Fruit fly (Drosophila melanogaster) whole organism, wandering third instar larva: ENCODE results near the gene CG45002.

ENCODE experiments used
- Abd-B ChIP-seq: fragments of >200 bp; optimal IDR thresholded peaks from 2 replicates; lab custom pipeline; 2017; ENCODE audit warnings: missing biosample characterization, missing genetic modification characterization
- CG32264 ChIP-seq: fragments of 200-800 bp; sonication (Bioruptor generic); optimal IDR thresholded peaks from 2 replicates; lab custom pipeline; 2016; ENCODE audit warnings: missing biosample characterization, missing genetic modification characterization
- Dfd ChIP-seq: fragments of >200 bp; optimal IDR thresholded peaks from 2 replicates; lab custom pipeline; 2017; ENCODE audit warnings: missing biosample characterization, missing genetic modification characterization
- GATAd ChIP-seq: sonication (Bioruptor generic); optimal IDR thresholded peaks from 2 replicates; lab custom pipeline; 2016; ENCODE audit warnings: missing biosample characterization, missing genetic modification characterization
- Hr83 ChIP-seq: fragments of 200-300 bp; sonication (Bioruptor generic); optimal IDR thresholded peaks from 2 replicates; lab custom pipeline; 2016; ENCODE audit warnings: missing biosample characterization, mild to moderate bottlenecking, missing genetic modification characterization, moderate library complexity; ENCODE audit not compliant: poor library complexity, severe bottlenecking
- Jra ChIP-seq: sonication (Bioruptor generic); optimal IDR thresholded peaks from 2 replicates; lab custom pipeline; 2016; ENCODE audit warnings: missing biosample characterization, missing genetic modification characterization
- N ChIP-seq: fragments of >200 bp; optimal IDR thresholded peaks from 2 replicates; lab custom pipeline; 2018; ENCODE audit warnings: missing biosample characterization, missing external identifiers, missing genetic modification characterization
- brk ChIP-seq: fragments of 200-800 bp; sonication (Bioruptor generic); optimal IDR thresholded peaks from 2 replicates; lab custom pipeline; 2016; ENCODE audit warnings: missing biosample characterization, mild to moderate bottlenecking, missing genetic modification characterization
- fru ChIP-seq: fragments of 200-800 bp; sonication (Bioruptor generic); optimal IDR thresholded peaks from 3 replicates; lab custom pipeline; 2016; ENCODE audit warnings: missing biosample characterization, mild to moderate bottlenecking, missing genetic modification characterization
- psq ChIP-seq: fragments of 200-800 bp; sonication (Bioruptor generic); optimal IDR thresholded peaks from 3 replicates; lab custom pipeline; 2017; ENCODE audit warnings: missing biosample characterization, mild to moderate bottlenecking, missing genetic modification characterization, moderate library complexity
- sage ChIP-seq: fragments of 200-800 bp; sonication (Bioruptor generic); optimal IDR thresholded peaks from 2 replicates; lab custom pipeline; 2016; ENCODE audit warnings: missing biosample characterization, mild to moderate bottlenecking, missing genetic modification characterization
- usp ChIP-seq: fragments of >200 bp; optimal IDR thresholded peaks from 2 replicates; lab custom pipeline; 2017; ENCODE audit warnings: missing biosample characterization, missing genetic modification characterization

DNA sequence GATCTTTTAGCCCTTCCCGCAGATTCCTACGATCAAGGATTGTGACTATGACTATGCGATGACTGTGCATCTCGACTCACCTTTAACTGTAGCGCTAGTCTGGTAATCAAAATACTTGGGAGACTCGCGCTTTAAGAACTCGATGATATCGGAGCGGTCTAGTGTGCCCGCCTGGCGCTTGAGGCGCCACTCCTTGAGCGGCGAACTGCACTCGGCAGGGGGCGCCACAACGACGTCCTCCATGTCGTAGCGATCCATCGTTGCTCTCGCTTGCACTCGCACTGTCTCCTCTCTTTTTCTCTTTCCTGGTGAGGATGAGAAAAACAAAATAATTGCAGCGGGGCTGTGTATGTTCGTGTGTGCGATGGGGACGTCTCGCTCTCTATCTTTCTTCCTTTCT is 99.1 kb downstream of the CG45002 start:
- no peak for TF ChIP-seq Abd-B (GFP tag; lab: Kevin White, UChicago)
- TF ChIP-seq Dfd (GFP tag; lab: Kevin White, UChicago): no peak
- peak; percentile 40 for TF ChIP-seq psq (GFP tag; lab: Kevin White, UChicago)
- no peak for TF ChIP-seq sage
- no peak for TF ChIP-seq CG32264
- TF ChIP-seq Hr83 (GFP tag; lab: Kevin White, UChicago): peak; percentile 71
- TF ChIP-seq GATAd: no peak
- TF ChIP-seq Jra (GFP tag; lab: Kevin White, UChicago): no peak
- no peak for TF ChIP-seq N
- TF ChIP-seq usp (GFP tag; lab: Kevin White, UChicago): no peak
- TF ChIP-seq brk (GFP tag; lab: Kevin White, UChicago): no peak
- peak; percentile 62 for TF ChIP-seq fru (GFP tag; lab: Kevin White, UChicago)
